Fruit fly (Drosophila melanogaster): ENCODE data around the gene cana.

DNA sequence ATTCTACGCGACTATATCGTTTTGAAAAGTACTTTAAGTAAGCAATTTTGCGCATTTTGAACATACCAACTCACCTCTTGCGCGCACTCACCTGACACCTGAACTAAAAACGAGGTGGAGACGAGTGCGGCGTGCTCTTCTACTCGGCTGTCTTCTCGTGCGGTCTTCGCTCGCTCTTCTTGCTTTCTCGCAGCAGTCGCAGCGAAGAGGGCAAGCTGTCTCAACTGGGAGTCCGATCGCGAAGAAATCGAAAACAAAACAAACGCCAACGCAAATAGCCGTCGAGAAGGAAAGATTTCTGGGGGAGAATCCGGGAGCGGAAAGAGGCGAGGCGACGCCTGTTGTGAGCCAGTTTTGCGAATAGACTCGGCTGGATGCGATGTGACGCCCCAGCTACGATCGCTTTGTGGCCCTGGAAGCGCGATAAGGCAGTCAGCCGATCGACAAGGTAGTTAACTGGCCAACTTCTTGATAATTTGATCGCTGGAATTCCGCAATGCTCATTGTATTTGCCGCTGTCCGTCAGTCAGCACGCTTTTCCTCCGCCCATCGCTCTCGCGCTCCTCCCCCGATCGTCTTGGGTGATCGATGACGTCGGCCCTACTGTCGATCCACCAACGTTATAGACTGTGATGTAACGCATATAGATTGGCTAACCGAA is 2.2 kb downstream of the cana start:
- peak; percentile 73 for TF ChIP-seq psq (GFP tag; optimal IDR thresholded peaks at IDR 0.05)
- peak; percentile 73 for TF ChIP-seq br (GFP tag; optimal IDR thresholded peaks at IDR 0.05)
- TF ChIP-seq Hr78 (GFP tag; optimal IDR thresholded peaks at IDR 0.05), result no peak
- TF ChIP-seq dmrt93B (GFP tag; optimal IDR thresholded peaks at IDR 0.05), result no peak
- TF ChIP-seq Myc (optimal IDR thresholded peaks at IDR 0.05), result peak; percentile 53

Measured in whole organism, wandering third instar larva.